Worm (Caenorhabditis elegans): Measurements from ENCODE around the gene srx-102.

srx-102 gene

ce11 chrII:3739647-3740046 is 45.1 kb upstream of the srx-102 start, which contains the start of gene F12E12.2 (continued):
- TF ChIP-seq F57A8.1 (GFP tag; optimal IDR thresholded peaks at IDR 0.05) = no peak
- no peak for TF ChIP-seq fkh-3 (tag; optimal IDR thresholded peaks at IDR 0.05)
- TF ChIP-seq ama-1 (optimal IDR thresholded peaks at IDR 0.05) = no peak
- TF ChIP-seq ama-1 (GFP tag; optimal IDR thresholded peaks at IDR 0.05) = no peak
- no peak for TF ChIP-seq unc-62 (GFP tag; optimal IDR thresholded peaks at IDR 0.05)

ce11 chrII:3736893-3737375 is 42.4 kb upstream of the srx-102 start, which contains the start of gene F12E12.6:
Gene F12E12.6 (minus strand): TSS chrII:3736943.
- peak; percentile 57 for TF ChIP-seq efl-1 (GFP tag; optimal IDR thresholded peaks at IDR 0.05)
- TF ChIP-seq hmg-1.2 (GFP tag; IDR thresholded peaks at IDR 0.05) = peak; percentile 33; the same call in 1 of the 2 replicates
- no peak for TF ChIP-seq F39B2.1 (GFP tag; IDR thresholded peaks at IDR 0.05)
- TF ChIP-seq madf-8 (GFP tag; conservative IDR thresholded peaks at IDR 0.05) = peak; percentile 27; the same call in 1 of the 2 replicates
- TF ChIP-seq dpl-1 (GFP tag; optimal IDR thresholded peaks at IDR 0.05) = peak; percentile 7
- no peak for TF ChIP-seq pbrm-1 (GFP tag; IDR thresholded peaks at IDR 0.05)
- TF ChIP-seq let-526 (GFP tag; IDR thresholded peaks at IDR 0.05) = no peak
- TF ChIP-seq F52B5.7 (tag; optimal IDR thresholded peaks at IDR 0.05) = no peak
- TF ChIP-seq madf-6 (GFP tag; IDR thresholded peaks at IDR 0.05) = peak; percentile 58
- no peak for TF ChIP-seq ceh-91 (GFP tag; IDR thresholded peaks at IDR 0.05)

- TF ChIP-seq lsy-27 (tag; optimal IDR thresholded peaks at IDR 0.05; ENCODE audit: borderline replicate concordance, insufficient read depth) (no peak), nhr-120 (GFP tag; IDR thresholded peaks at IDR 0.05) (no peak), snpc-4 (GFP tag; optimal IDR thresholded peaks at IDR 0.05) (no peak), snpc-4 (tag; optimal IDR thresholded peaks at IDR 0.05) (no peak), K12H6.12 (tag; optimal IDR thresholded peaks at IDR 0.05) (no peak), ztf-25 (GFP tag; IDR thresholded peaks at IDR 0.05) (no peak), egl-44 (GFP tag; IDR thresholded peaks at IDR 0.05) (no peak), ceh-40 (GFP tag; IDR thresholded peaks at IDR 0.05) (no peak), ets-4 (GFP tag; optimal IDR thresholded peaks at IDR 0.05) (no peak), egl-18 (GFP tag; IDR thresholded peaks at IDR 0.05) (no peak), attf-6 (GFP tag; IDR thresholded peaks at IDR 0.05) (no peak), nhr-27 (tag; optimal IDR thresholded peaks at IDR 0.05) (no peak), attf-3 (GFP tag; conservative IDR thresholded peaks at IDR 0.05) (no peak), madf-3 (GFP tag; IDR thresholded peaks at IDR 0.05) (no peak), madf-10 (tag; optimal IDR thresholded peaks at IDR 0.05) (no peak), mcd-1 (GFP tag; IDR thresholded peaks at IDR 0.05) (no peak), lir-1 (GFP tag; conservative IDR thresholded peaks at IDR 0.05) (no peak), atf-7 (tag; optimal IDR thresholded peaks at IDR 0.05) (no peak), ztf-22 (GFP tag; optimal IDR thresholded peaks at IDR 0.05) (no peak), tlf-1 (GFP tag; optimal IDR thresholded peaks at IDR 0.05) (no peak)
Measured at ce11 chrII:3731723-3732122, 37.2 kb upstream of the srx-102 start, which contains the start of the genes sdz-12 and bath-31. Gene sdz-12 (minus strand): TSS chrII:3731823. Gene bath-31 (plus strand): TSS chrII:3731973.

ce11 chrII:3727996-3728395 is 33.4 kb upstream of the srx-102 start, which contains the start of gene C46E10.8:
Gene C46E10.8 (minus strand): TSS chrII:3728096.
- TF ChIP-seq dpl-1 (GFP tag; optimal IDR thresholded peaks at IDR 0.05) (no peak), D2030.7 (GFP tag; IDR thresholded peaks at IDR 0.05) (no peak), madf-6 (GFP tag; IDR thresholded peaks at IDR 0.05) (no peak), nhr-179 (tag; optimal IDR thresholded peaks at IDR 0.05) (no peak), Y95B8A.8 (GFP tag; IDR thresholded peaks at IDR 0.05) (no peak), fkh-3 (tag; optimal IDR thresholded peaks at IDR 0.05) (no peak), hsf-1 (GFP tag; IDR thresholded peaks at IDR 0.05) (no peak)

All from whole organism, young adult.